Worm (Caenorhabditis elegans): Measurements from ENCODE around the gene W02H5.2.

ce11 chrV:2639506-2639905, 371 bp downstream of the W02H5.2 start:
- TF ChIP-seq him-1 (tag; optimal IDR thresholded peaks at IDR 0.05): no peak
- TF ChIP-seq dao-5 (tag; optimal IDR thresholded peaks at IDR 0.05): no peak

Data from whole organism, L4/young adult.